Fruit fly (Drosophila melanogaster): Measurements from ENCODE around the gene Npc2c.
A peak's percentile ranks its signal among the peaks of the same experiment; 100 is the strongest.

Npc2c gene

dm6 chr3R:10079267-10079987 lies 19.4 kb downstream of the Npc2c start (continued):
- TF ChIP-seq CG17361 (GFP tag; IDR thresholded peaks at IDR 0.05), result 0 out of 3 replicates have a peak, but pooled peaks have one; percentile 45
- no peak for TF ChIP-seq nau (GFP tag; optimal IDR thresholded peaks at IDR 0.05)
- peak; percentile 21 for TF ChIP-seq PHDP (tag; optimal IDR thresholded peaks at IDR 0.05)
- TF ChIP-seq CG8924 (tag; optimal IDR thresholded peaks at IDR 0.05), result no peak
- no peak for TF ChIP-seq pnt (GFP tag; optimal IDR thresholded peaks at IDR 0.05)
- no peak for TF ChIP-seq CG7357 (GFP tag; IDR thresholded peaks at IDR 0.05)
- TF ChIP-seq dmrt99B (tag; optimal IDR thresholded peaks at IDR 0.05), result peak; percentile 57
- TF ChIP-seq CG14860 (GFP tag; IDR thresholded peaks at IDR 0.05; ENCODE audit: partially characterized antibody), result no peak
- no peak for TF ChIP-seq vfl (GFP tag; optimal IDR thresholded peaks at IDR 0.05)
- TF ChIP-seq CG15696 (tag; optimal IDR thresholded peaks at IDR 0.05), result no peak
- no peak for TF ChIP-seq wek (GFP tag; optimal IDR thresholded peaks at IDR 0.05)
- TF ChIP-seq CG5180 (GFP tag; optimal IDR thresholded peaks at IDR 0.05), result no peak
- no peak for TF ChIP-seq CG34376 (GFP tag; optimal IDR thresholded peaks at IDR 0.05)
- no peak for TF ChIP-seq CG7928 (GFP tag; optimal IDR thresholded peaks at IDR 0.05)
- TF ChIP-seq sna (GFP tag; IDR thresholded peaks at IDR 0.05; ENCODE audit: partially characterized antibody), result no peak
- no peak for TF ChIP-seq ATbp (GFP tag; optimal IDR thresholded peaks at IDR 0.05)
- TF ChIP-seq CG10267 (tag; optimal IDR thresholded peaks at IDR 0.05), result no peak
- no peak for TF ChIP-seq ato (GFP tag; IDR thresholded peaks at IDR 0.05; ENCODE audit: partially characterized antibody)
- TF ChIP-seq cato (GFP tag; optimal IDR thresholded peaks at IDR 0.05; ENCODE audit: borderline replicate concordance), result peak; percentile 22
- TF ChIP-seq CG10979 (tag; optimal IDR thresholded peaks at IDR 0.05), result peak; percentile 25
- no peak for TF ChIP-seq Hsf (GFP tag; optimal IDR thresholded peaks at IDR 0.05)
- no peak for TF ChIP-seq lbe (GFP tag; optimal IDR thresholded peaks at IDR 0.05)
- no peak for TF ChIP-seq CG13296 (GFP tag; optimal IDR thresholded peaks at IDR 0.05)
- TF ChIP-seq otp (GFP tag; IDR thresholded peaks at IDR 0.05), result no peak
- TF ChIP-seq Spps (tag; optimal IDR thresholded peaks at IDR 0.05), result no peak
- no peak for TF ChIP-seq Oaz (GFP tag; IDR thresholded peaks at IDR 0.05)
- no peak for TF ChIP-seq Sry-β (GFP tag; optimal IDR thresholded peaks at IDR 0.05)
- no peak for TF ChIP-seq Hr39 (optimal IDR thresholded peaks at IDR 0.05)
- no peak for TF ChIP-seq Tbp (GFP tag; optimal IDR thresholded peaks at IDR 0.05)
- no peak for TF ChIP-seq CG3838 (GFP tag; optimal IDR thresholded peaks at IDR 0.05)
- TF ChIP-seq YL-1 (GFP tag; optimal IDR thresholded peaks at IDR 0.05), result no peak
- no peak for TF ChIP-seq disco-r (GFP tag; optimal IDR thresholded peaks at IDR 0.05)
- TF ChIP-seq tx (GFP tag; optimal IDR thresholded peaks at IDR 0.05), result peak; percentile 8
- TF ChIP-seq vvl (GFP tag; IDR thresholded peaks at IDR 0.05), result peak; percentile 61
- TF ChIP-seq gt (GFP tag; IDR thresholded peaks at IDR 0.05), result no peak
- TF ChIP-seq Taf1 (GFP tag; IDR thresholded peaks at IDR 0.05), result no peak
- no peak for TF ChIP-seq CG12744 (GFP tag; optimal IDR thresholded peaks at IDR 0.05)
- TF ChIP-seq trem (tag; optimal IDR thresholded peaks at IDR 0.05), result no peak
- no peak for TF ChIP-seq Bgb (GFP tag; IDR thresholded peaks at IDR 0.05; ENCODE audit: partially characterized antibody)
- no peak for TF ChIP-seq CG9932 (GFP tag; IDR thresholded peaks at IDR 0.05)
- TF ChIP-seq tna (GFP tag; IDR thresholded peaks at IDR 0.05; ENCODE audit: partially characterized antibody), result no peak
- no peak for TF ChIP-seq inv (GFP tag; IDR thresholded peaks at IDR 0.05; ENCODE audit: partially characterized antibody)
- no peak for TF ChIP-seq CG4617 (GFP tag; optimal IDR thresholded peaks at IDR 0.05; ENCODE audit: borderline replicate concordance)
- TF ChIP-seq CG8089 (GFP tag; optimal IDR thresholded peaks at IDR 0.05), result no peak
- peak; percentile 8 for TF ChIP-seq CG13424 (tag; optimal IDR thresholded peaks at IDR 0.05)
- TF ChIP-seq CG11695 (GFP tag; IDR thresholded peaks at IDR 0.05), result 0 out of 3 replicates have a peak, but pooled peaks have one; percentile 35
- TF ChIP-seq CG10209 (GFP tag; optimal IDR thresholded peaks at IDR 0.05), result no peak
- no peak for TF ChIP-seq peb (GFP tag; IDR thresholded peaks at IDR 0.05)
- TF ChIP-seq Elba2 (GFP tag; optimal IDR thresholded peaks at IDR 0.05), result no peak

All from whole organism, embryonic.